Fruit fly (Drosophila melanogaster): Measurements from ENCODE around the gene Mulk.

- TF ChIP-seq CG12605 (GFP tag; IDR thresholded peaks at IDR 0.05) = no peak
- no peak for TF ChIP-seq CG15710 (tag; optimal IDR thresholded peaks at IDR 0.05)
- no peak for TF ChIP-seq D1 (tag; optimal IDR thresholded peaks at IDR 0.05)
- TF ChIP-seq Snoo (tag; optimal IDR thresholded peaks at IDR 0.05) = no peak
Observed at dm6 chr2L:10320174-10320775, 50.4 kb downstream of the Mulk start.

Data from whole organism, pupa.